Fruit fly (Drosophila melanogaster): ENCODE results near the gene BigH1.
A peak's percentile ranks its signal among the peaks of the same experiment; 100 is the strongest.

BigH1 gene

dm6 chr3R:14683928-14684327, 20.7 kb downstream of the BigH1 start (continued):
- peak; percentile 0 for TF ChIP-seq CG18262 (tag; optimal IDR thresholded peaks at IDR 0.05)
- TF ChIP-seq CG2712 (tag; optimal IDR thresholded peaks at IDR 0.05): peak; percentile 23
- TF ChIP-seq B-H1 (GFP tag; IDR thresholded peaks at IDR 0.05): peak; percentile 19; the same call in 1 of the 3 replicates
- TF ChIP-seq tgo (GFP tag; IDR thresholded peaks at IDR 0.05): peak; percentile 30; the same call in 1 of the 3 replicates
- TF ChIP-seq vvl (GFP tag; IDR thresholded peaks at IDR 0.05): 0 out of 2 replicates have a peak, but pooled peaks have one; percentile 20
- TF ChIP-seq sc (optimal IDR thresholded peaks at IDR 0.05): no peak
- TF ChIP-seq sc (GFP tag; optimal IDR thresholded peaks at IDR 0.05): no peak
- peak; percentile 4 for TF ChIP-seq CG11504 (tag; optimal IDR thresholded peaks at IDR 0.05)
- TF ChIP-seq phol (tag; optimal IDR thresholded peaks at IDR 0.05): peak; percentile 31
- 0 out of 3 replicates have a peak, but pooled peaks have one; percentile 25 for TF ChIP-seq so (GFP tag; IDR thresholded peaks at IDR 0.05)
- 0 out of 2 replicates have a peak, but pooled peaks have one; percentile 11 for TF ChIP-seq Xrp1 (GFP tag; IDR thresholded peaks at IDR 0.05)
- TF ChIP-seq Drgx (GFP tag; IDR thresholded peaks at IDR 0.05): peak; percentile 79
- TF ChIP-seq ERR (GFP tag; optimal IDR thresholded peaks at IDR 0.05): no peak
- 0 out of 2 replicates have a peak, but pooled peaks have one; percentile 33 for TF ChIP-seq ara (GFP tag; IDR thresholded peaks at IDR 0.05)
- TF ChIP-seq prd (optimal IDR thresholded peaks at IDR 0.05): no peak
- TF ChIP-seq prd (GFP tag; IDR thresholded peaks at IDR 0.05): peak; percentile 38; the same call in 1 of the 3 replicates
- TF ChIP-seq hth (optimal IDR thresholded peaks at IDR 0.05): no peak
- peak; percentile 83 for TF ChIP-seq sens (GFP tag)
- TF ChIP-seq CG32532 (GFP tag; IDR thresholded peaks at IDR 0.05): 0 out of 2 replicates have a peak, but pooled peaks have one; percentile 32
- TF ChIP-seq ci (GFP tag; IDR thresholded peaks at IDR 0.05): 0 out of 3 replicates have a peak, but pooled peaks have one; percentile 15
- peak; percentile 34; the same call in 1 of the 3 replicates for TF ChIP-seq row (GFP tag; IDR thresholded peaks at IDR 0.05)
- 0 out of 2 replicates have a peak, but pooled peaks have one; percentile 15 for TF ChIP-seq CG14441 (GFP tag; IDR thresholded peaks at IDR 0.05)
- TF ChIP-seq CG31441 (GFP tag; IDR thresholded peaks at IDR 0.05): 0 out of 2 replicates have a peak, but pooled peaks have one; percentile 32
- no peak for TF ChIP-seq pan (optimal IDR thresholded peaks at IDR 0.05)
- peak in 1 of 2 experiments; percentile 38 for TF ChIP-seq pan (GFP tag; optimal IDR thresholded peaks at IDR 0.05 in 1 of 2, IDR thresholded peaks at IDR 0.05 in 1 of 2)
- peak; percentile 35; the same call in 1 of the 2 replicates for TF ChIP-seq CG6689 (GFP tag; IDR thresholded peaks at IDR 0.05)

DNA sequence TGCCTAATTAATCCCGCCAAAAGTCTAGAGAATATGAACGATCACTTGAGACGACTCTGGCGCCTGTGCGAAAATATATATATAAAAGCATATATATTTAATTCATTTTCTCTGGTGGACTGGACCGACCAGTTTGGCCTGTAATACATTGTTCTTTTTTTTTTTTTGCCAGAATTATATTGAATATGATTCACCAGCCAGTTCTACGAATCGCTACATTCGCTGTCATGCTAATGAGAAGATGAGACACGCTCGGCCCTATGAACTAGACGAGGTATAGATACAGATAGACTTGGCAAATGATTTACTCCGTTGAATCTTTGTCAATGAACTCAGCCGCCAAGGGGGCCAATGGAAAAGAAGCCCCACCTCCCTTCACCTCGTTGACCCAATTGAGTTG, 24.0 kb downstream of the BigH1 start:
- TF ChIP-seq gt (GFP tag; IDR thresholded peaks at IDR 0.05) (no peak), Dad (GFP tag; optimal IDR thresholded peaks at IDR 0.05) (no peak), chinmo (GFP tag; IDR thresholded peaks at IDR 0.05; ENCODE audit: partially characterized antibody) (0 out of 4 replicates have a peak, but pooled peaks have one; percentile 55), CkIIα-i1 (GFP tag; IDR thresholded peaks at IDR 0.05) (no peak), CG3065 (GFP tag; optimal IDR thresholded peaks at IDR 0.05) (no peak), CG13775 (GFP tag; optimal IDR thresholded peaks at IDR 0.05) (no peak), Med (GFP tag) (peak; percentile 47), CG9876 (GFP tag; optimal IDR thresholded peaks at IDR 0.05) (no peak), pita (GFP tag; optimal IDR thresholded peaks at IDR 0.05) (no peak), CG10274 (GFP tag; optimal IDR thresholded peaks at IDR 0.05) (no peak), sd (tag; optimal IDR thresholded peaks at IDR 0.05) (peak; percentile 24), nom (GFP tag; optimal IDR thresholded peaks at IDR 0.05) (no peak), HHEX (GFP tag; optimal IDR thresholded peaks at IDR 0.05) (no peak)

dm6 chr3R:14690065-14690464, 26.8 kb downstream of the BigH1 start:
- TF ChIP-seq dmrt11E (tag; optimal IDR thresholded peaks at IDR 0.05) (no peak), CG17912 (GFP tag; optimal IDR thresholded peaks at IDR 0.05) (no peak), Lim3 (GFP tag; IDR thresholded peaks at IDR 0.05) (no peak), Hr3 (GFP tag; optimal IDR thresholded peaks at IDR 0.05) (no peak), Camta (GFP tag; optimal IDR thresholded peaks at IDR 0.05) (no peak), CG2199 (GFP tag; IDR thresholded peaks at IDR 0.05) (peak; percentile 87; the same call in 1 of the 3 replicates), chinmo (GFP tag; IDR thresholded peaks at IDR 0.05; ENCODE audit: partially characterized antibody) (0 out of 4 replicates have a peak, but pooled peaks have one; percentile 45), CG4404 (GFP tag; IDR thresholded peaks at IDR 0.05) (no peak), CG3995 (GFP tag; optimal IDR thresholded peaks at IDR 0.05) (no peak), CG18011 (GFP tag; optimal IDR thresholded peaks at IDR 0.05) (no peak), Gsc (GFP tag; IDR thresholded peaks at IDR 0.05) (no peak), sens (GFP tag) (peak; percentile 20), CG7745 (tag; optimal IDR thresholded peaks at IDR 0.05) (no peak), mam (GFP tag; optimal IDR thresholded peaks at IDR 0.05) (no peak), Nf-YB (GFP tag; optimal IDR thresholded peaks at IDR 0.05) (no peak)

All from whole organism, embryonic.